Fruit fly (Drosophila melanogaster) whole organism, embryonic: ENCODE results near the gene Notum.

Source experiments
- Aef1 ChIP-seq: fragments of 200-800 bp; sonication (Bioruptor generic); IDR thresholded peaks from 3 replicates; pipeline ENCODE4 v1.3.6; 2022; ENCODE audit warnings: missing biosample characterization, missing genetic modification characterization
- BtbVII ChIP-seq: fragments of 200-800 bp; sonication (Bioruptor generic); optimal IDR thresholded peaks from 3 replicates; lab custom pipeline; 2017; ENCODE audit warnings: missing biosample characterization, mild to moderate bottlenecking, missing genetic modification characterization
- CG10147 ChIP-seq: fragments of 200-800 bp; sonication (Bioruptor generic); optimal IDR thresholded peaks from 2 replicates; lab custom pipeline; 2019; ENCODE audit warnings: missing biosample characterization, mild to moderate bottlenecking, missing genetic modification characterization, moderate library complexity
- CG10462 ChIP-seq: fragments of 200-800 bp; sonication (Bioruptor generic); optimal IDR thresholded peaks from 2 replicates; lab custom pipeline; 2016; ENCODE audit warnings: missing biosample characterization, missing genetic modification characterization
- CG13123 ChIP-seq: fragments of 200-800 bp; sonication (Bioruptor generic); optimal IDR thresholded peaks from 2 replicates; lab custom pipeline; 2016; ENCODE audit warnings: missing biosample characterization, missing genetic modification characterization
- CG13775 ChIP-seq: fragments of 200-800 bp; sonication (Bioruptor generic); optimal IDR thresholded peaks from 3 replicates; lab custom pipeline; 2017; ENCODE audit warnings: missing biosample characterization, mild to moderate bottlenecking, missing genetic modification characterization
- CG14014 ChIP-seq: fragments of 200-800 bp; sonication (Bioruptor generic); IDR thresholded peaks from 2 replicates; pipeline ENCODE4 v1.3.6; 2022; ENCODE audit warnings: missing biosample characterization, missing genetic modification characterization
- CG15011 ChIP-seq: fragments of 200-800 bp; sonication (Bioruptor generic); optimal IDR thresholded peaks from 3 replicates; lab custom pipeline; 2018; ENCODE audit warnings: missing biosample characterization, mild to moderate bottlenecking, missing genetic modification characterization
- CG15479 ChIP-seq: fragments of 200-800 bp; sonication (Bioruptor generic); optimal IDR thresholded peaks from 3 replicates; lab custom pipeline; 2019; ENCODE audit warnings: missing biosample characterization, mild to moderate bottlenecking, missing genetic modification characterization, moderate library complexity
- CG15514 ChIP-seq: fragments of 200-800 bp; sonication (Bioruptor generic); optimal IDR thresholded peaks from 3 replicates; lab custom pipeline; 2017; ENCODE audit warnings: missing biosample characterization, missing genetic modification characterization, mild to moderate bottlenecking, moderate library complexity, missing genetic modification reagents
- CG16815 ChIP-seq: fragments of 200-800 bp; sonication (Bioruptor generic); optimal IDR thresholded peaks from 3 replicates; lab custom pipeline; 2017; ENCODE audit warnings: missing biosample characterization, mild to moderate bottlenecking, missing genetic modification characterization
- CG17568 ChIP-seq: fragments of 200-800 bp; sonication (Bioruptor generic); optimal IDR thresholded peaks from 2 replicates; lab custom pipeline; 2018; ENCODE audit warnings: missing biosample characterization, mild to moderate bottlenecking, missing genetic modification characterization, moderate library complexity
- CG2678 ChIP-seq: fragments of 200-800 bp; sonication (Bioruptor generic); optimal IDR thresholded peaks from 3 replicates; lab custom pipeline; 2019; ENCODE audit warnings: missing biosample characterization, mild to moderate bottlenecking, missing genetic modification characterization, moderate library complexity
- CG4424 ChIP-seq: fragments of 200-800 bp; sonication (Bioruptor generic); optimal IDR thresholded peaks from 3 replicates; lab custom pipeline; 2016; ENCODE audit warnings: missing biosample characterization, missing genetic modification characterization
- CG7357 ChIP-seq: fragments of 200-800 bp; sonication (Bioruptor generic); IDR thresholded peaks from 3 replicates; pipeline ENCODE4 v1.3.6; 2022; ENCODE audit warnings: missing biosample characterization, missing genetic modification characterization
- CG9727 ChIP-seq: fragments of 200-800 bp; sonication (Bioruptor generic); optimal IDR thresholded peaks from 3 replicates; lab custom pipeline; 2017; ENCODE audit warnings: missing biosample characterization, mild to moderate bottlenecking, missing genetic modification characterization
- CG9876 ChIP-seq: fragments of 200-800 bp; sonication (Bioruptor generic); optimal IDR thresholded peaks from 2 replicates; lab custom pipeline; 2016; ENCODE audit warnings: missing biosample characterization, missing genetic modification characterization
- Dbx ChIP-seq: fragments of 200-800 bp; sonication (Bioruptor generic); IDR thresholded peaks from 3 replicates; pipeline ENCODE4 v1.3.6; 2022; ENCODE audit warnings: missing biosample characterization, missing genetic modification characterization
- Drgx ChIP-seq: fragments of 200-800 bp; sonication (Bioruptor generic); IDR thresholded peaks from 2 replicates; pipeline ENCODE4 v1.3.6; 2022; ENCODE audit warnings: missing biosample characterization, missing genetic modification characterization
- Lpt ChIP-seq: fragments of >200 bp; optimal IDR thresholded peaks from 2 replicates; lab custom pipeline; 2018; ENCODE audit warnings: missing biosample characterization, missing genetic modification characterization
- Mes4 ChIP-seq: fragments of 200-800 bp; sonication (Bioruptor generic); optimal IDR thresholded peaks from 2 replicates; lab custom pipeline; 2016; ENCODE audit warnings: missing biosample characterization, missing genetic modification characterization
- Nf-YC ChIP-seq: fragments of 200-800 bp; optimal IDR thresholded peaks from 3 replicates; lab custom pipeline; 2019; ENCODE audit warnings: missing biosample characterization, mild to moderate bottlenecking, missing genetic modification characterization, moderate library complexity
- NfI ChIP-seq: fragments of 200-800 bp; sonication (Bioruptor generic); optimal IDR thresholded peaks from 3 replicates; lab custom pipeline; 2018; ENCODE audit warnings: missing biosample characterization, mild to moderate bottlenecking, missing genetic modification characterization, moderate library complexity
- Oli ChIP-seq: fragments of 200-800 bp; sonication (Bioruptor generic); optimal IDR thresholded peaks from 2 replicates; lab custom pipeline; 2018; ENCODE audit warnings: missing biosample characterization, mild to moderate bottlenecking, missing genetic modification characterization, moderate library complexity
- Sox102F ChIP-seq: fragments of 200-800 bp; sonication (Bioruptor generic); optimal IDR thresholded peaks from 2 replicates; lab custom pipeline; 2018; ENCODE audit warnings: missing biosample characterization, mild to moderate bottlenecking, missing genetic modification characterization, moderate library complexity
- Sry-β ChIP-seq: fragments of 200-800 bp; sonication (Bioruptor generic); optimal IDR thresholded peaks from 2 replicates; lab custom pipeline; 2018; ENCODE audit warnings: missing biosample characterization, mild to moderate bottlenecking, missing genetic modification characterization, moderate library complexity
- bsh ChIP-seq, 2 experiments: fragments of 200-800 bp; sonication (Bioruptor generic); optimal IDR thresholded peaks; 2 replicates each; lab custom pipeline; 2017 to 2018; ENCODE audit warnings: mild to moderate bottlenecking in 2 of 2, missing biosample characterization in 2 of 2, missing genetic modification characterization in 2 of 2, moderate library complexity in 1 of 2
- chif ChIP-seq, 2 experiments: fragments of 200-800 bp; sonication (Bioruptor generic); optimal IDR thresholded peaks; 3 replicates each; lab custom pipeline; 2016; ENCODE audit warnings: missing biosample characterization in 2 of 2, missing genetic modification characterization in 2 of 2
- chn ChIP-seq: fragments of 200-800 bp; sonication (Bioruptor generic); optimal IDR thresholded peaks from 2 replicates; lab custom pipeline; 2016; ENCODE audit warnings: missing biosample characterization, missing genetic modification characterization
- corto ChIP-seq: fragments of 200-800 bp; sonication (Bioruptor generic); optimal IDR thresholded peaks from 2 replicates; lab custom pipeline; 2016; ENCODE audit warnings: missing biosample characterization, mild to moderate bottlenecking, missing genetic modification characterization, moderate library complexity
- dpn ChIP-seq, 2 experiments: fragments of 200-800 bp; sonication (Bioruptor generic); optimal IDR thresholded peaks; 3 replicates each; lab custom pipeline; 2016; ENCODE audit warnings: missing biosample characterization in 2 of 2, missing genetic modification characterization in 2 of 2
- dysf ChIP-seq: fragments of 200-800 bp; sonication (Bioruptor generic); IDR thresholded peaks from 3 replicates; pipeline ENCODE4 v1.3.6; 2022; ENCODE audit warnings: missing biosample characterization, missing genetic modification characterization
- esg ChIP-seq: fragments of 200-800 bp; sonication (Bioruptor generic); conservative IDR thresholded peaks from 2 replicates; pipeline ENCODE4 v1.3.6; 2022; ENCODE audit warnings: missing biosample characterization, missing genetic modification characterization
- gsb ChIP-seq: fragments of 200-800 bp; sonication (Bioruptor generic); IDR thresholded peaks from 2 replicates; pipeline ENCODE4 v1.3.6; 2022; ENCODE audit warnings: missing biosample characterization, missing genetic modification characterization
- klu ChIP-seq: fragments of 200-800 bp; sonication (Bioruptor generic); IDR thresholded peaks from 2 replicates; pipeline ENCODE4 v1.3.6; 2022; ENCODE audit warnings: missing biosample characterization, missing genetic modification characterization
- mld ChIP-seq: fragments of 200-800 bp; sonication (Bioruptor generic); IDR thresholded peaks from 3 replicates; pipeline ENCODE4 v1.3.6; 2022; ENCODE audit warnings: missing biosample characterization, missing genetic modification characterization; ENCODE audit not compliant: partially characterized antibody
- p53 ChIP-seq: fragments of 200-800 bp; sonication (Bioruptor generic); optimal IDR thresholded peaks from 2 replicates; lab custom pipeline; 2016; ENCODE audit warnings: missing biosample characterization, missing genetic modification characterization
- pan ChIP-seq, 4 experiments: fragments of >200 bp in 3 of 4; fragments of 200-800 bp in 1 of 4; sonication (Bioruptor generic) in 1 of 4; optimal IDR thresholded peaks in 3 of 4; IDR thresholded peaks in 1 of 4; 2 replicates each; pipeline versions ENCODE4 v1.3.6 to Lab custom; 2017 to 2022; ENCODE audit warnings: missing biosample characterization in 2 of 4, missing genetic modification characterization in 2 of 4, mixed read lengths in 1 of 4
- phol ChIP-seq: fragments of 200-800 bp; sonication (Bioruptor generic); optimal IDR thresholded peaks from 3 replicates; lab custom pipeline; 2018; ENCODE audit warnings: missing biosample characterization, mild to moderate bottlenecking, missing genetic modification characterization, moderate library complexity
- psq ChIP-seq: fragments of 200-800 bp; sonication (Bioruptor generic); optimal IDR thresholded peaks from 2 replicates; lab custom pipeline; 2017; ENCODE audit warnings: missing biosample characterization, missing genetic modification characterization
- rib ChIP-seq: fragments of 200-800 bp; sonication (Bioruptor generic); IDR thresholded peaks from 2 replicates; pipeline ENCODE4 v1.3.6; 2022; ENCODE audit warnings: missing biosample characterization, missing genetic modification characterization
- sd ChIP-seq: fragments of 200-800 bp; sonication (Bioruptor generic); optimal IDR thresholded peaks from 3 replicates; lab custom pipeline; 2018; ENCODE audit warnings: missing biosample characterization, mild to moderate bottlenecking, missing genetic modification characterization, moderate library complexity
- sens ChIP-seq: fragments of 200-800 bp; sonication (Bioruptor generic); peaks from one replicate; lab custom pipeline; 2016; ENCODE audit warnings: missing biosample characterization, missing genetic modification characterization
- sens-2 ChIP-seq: fragments of 200-800 bp; sonication (Bioruptor generic); IDR thresholded peaks from 2 replicates; pipeline ENCODE4 v1.3.6; 2022; ENCODE audit warnings: missing biosample characterization, missing genetic modification characterization
- slp2 ChIP-seq: fragments of 200-800 bp; sonication (Bioruptor generic); optimal IDR thresholded peaks from 2 replicates; lab custom pipeline; 2016; ENCODE audit warnings: missing biosample characterization, missing genetic modification characterization
- trem ChIP-seq: fragments of 200-800 bp; optimal IDR thresholded peaks from 3 replicates; lab custom pipeline; 2019; ENCODE audit warnings: missing biosample characterization, mild to moderate bottlenecking, missing genetic modification characterization, moderate library complexity
- twi ChIP-seq: fragments of 200-800 bp; optimal IDR thresholded peaks from 2 replicates; lab custom pipeline; 2019; ENCODE audit warnings: missing biosample characterization, mild to moderate bottlenecking, missing genetic modification characterization, moderate library complexity
- zen ChIP-seq: fragments of 200-800 bp; sonication (Bioruptor generic); optimal IDR thresholded peaks from 3 replicates; lab custom pipeline; 2018; ENCODE audit warnings: missing biosample characterization, mild to moderate bottlenecking, missing genetic modification characterization, moderate library complexity

Notum gene

DNA sequence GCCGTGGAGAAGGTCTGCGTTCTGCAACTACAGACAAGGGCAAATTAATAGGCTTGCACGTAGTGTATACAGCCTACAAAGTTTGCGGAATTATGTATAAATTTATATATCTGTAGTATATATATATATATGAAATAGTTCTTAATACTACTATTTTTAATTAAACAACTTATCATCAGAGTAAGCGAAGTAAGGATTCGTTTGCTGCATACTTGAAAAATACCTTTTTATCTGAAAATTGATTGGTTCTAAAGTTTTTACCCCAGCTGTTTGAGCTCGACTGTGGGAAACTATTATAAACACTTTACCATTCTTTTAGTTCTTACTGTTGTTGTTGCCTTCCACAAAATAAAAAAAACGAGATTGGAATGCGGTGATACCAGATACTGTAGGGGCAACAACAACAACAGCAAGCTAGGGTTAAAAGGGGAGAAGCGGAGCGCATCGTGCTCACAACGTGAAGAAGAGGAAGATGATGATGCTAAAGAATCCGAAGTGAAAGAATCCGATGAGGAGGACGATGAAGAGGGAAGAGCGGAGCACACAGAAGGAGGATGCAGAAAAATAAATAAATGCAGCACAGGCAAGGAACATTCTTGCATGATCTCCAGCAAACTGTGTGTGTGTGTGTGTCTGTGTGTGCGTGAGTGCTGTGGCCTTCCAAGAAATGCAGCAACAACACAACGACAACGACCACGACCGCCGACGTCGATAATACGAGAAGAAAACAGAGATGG, 19.9 kb downstream of the Notum start (continued):
- peak; percentile 34 for TF ChIP-seq CG4424
- TF ChIP-seq klu (GFP tag; lab: Robert Waterston, UW) = no peak
- TF ChIP-seq Lpt (GFP tag; lab: Kevin White, UChicago) = no peak
- peak; percentile 15; the same call in 1 of the 2 replicates for TF ChIP-seq CG14014 (GFP tag; lab: Robert Waterston, UW)
- TF ChIP-seq Oli (tag; lab: Kevin White, UChicago) = peak; percentile 69
- no peak for TF ChIP-seq Sry-β (GFP tag; lab: Kevin White, UChicago)
- TF ChIP-seq sens = peak; percentile 62
- peak; percentile 54 for TF ChIP-seq phol (tag; lab: Kevin White, UChicago)
- TF ChIP-seq CG16815 (GFP tag; lab: Kevin White, UChicago) = peak; percentile 24
- TF ChIP-seq Sox102F (GFP tag; lab: Kevin White, UChicago) = peak; percentile 49
- no peak for TF ChIP-seq CG9876
- peak; percentile 66 for TF ChIP-seq BtbVII (GFP tag; lab: Kevin White, UChicago)
- peak; percentile 40 for TF ChIP-seq CG13775 (GFP tag; lab: Kevin White, UChicago)
- peak; percentile 20; the same call in 1 of the 2 replicates for TF ChIP-seq esg
- peak; percentile 44 for TF ChIP-seq CG15479 (GFP tag; lab: Kevin White, UChicago)
- TF ChIP-seq rib (GFP tag; lab: Robert Waterston, UW) = peak; percentile 24; the same call in 1 of the 2 replicates
- peak; percentile 74 to 81 for TF ChIP-seq bsh (GFP tag; optimal IDR thresholded peaks at IDR 0.05; lab: Kevin White, UChicago)
- TF ChIP-seq Drgx (GFP tag; lab: Robert Waterston, UW) = peak; percentile 73
- no peak for TF ChIP-seq Dbx
- TF ChIP-seq CG15514 = no peak
- TF ChIP-seq CG2678 (tag; lab: Kevin White, UChicago) = peak; percentile 66
- peak; percentile 34 for TF ChIP-seq Nf-YC
- peak in 1 of 2 experiments; percentile 21 for TF ChIP-seq dpn (GFP tag; optimal IDR thresholded peaks at IDR 0.05; lab: Kevin White, UChicago)
- TF ChIP-seq slp2 (GFP tag; lab: Kevin White, UChicago) = no peak
- no peak for TF ChIP-seq sens-2 (GFP tag; lab: Robert Waterston, UW)
- TF ChIP-seq NfI (GFP tag; lab: Kevin White, UChicago) = peak; percentile 3

DNA sequence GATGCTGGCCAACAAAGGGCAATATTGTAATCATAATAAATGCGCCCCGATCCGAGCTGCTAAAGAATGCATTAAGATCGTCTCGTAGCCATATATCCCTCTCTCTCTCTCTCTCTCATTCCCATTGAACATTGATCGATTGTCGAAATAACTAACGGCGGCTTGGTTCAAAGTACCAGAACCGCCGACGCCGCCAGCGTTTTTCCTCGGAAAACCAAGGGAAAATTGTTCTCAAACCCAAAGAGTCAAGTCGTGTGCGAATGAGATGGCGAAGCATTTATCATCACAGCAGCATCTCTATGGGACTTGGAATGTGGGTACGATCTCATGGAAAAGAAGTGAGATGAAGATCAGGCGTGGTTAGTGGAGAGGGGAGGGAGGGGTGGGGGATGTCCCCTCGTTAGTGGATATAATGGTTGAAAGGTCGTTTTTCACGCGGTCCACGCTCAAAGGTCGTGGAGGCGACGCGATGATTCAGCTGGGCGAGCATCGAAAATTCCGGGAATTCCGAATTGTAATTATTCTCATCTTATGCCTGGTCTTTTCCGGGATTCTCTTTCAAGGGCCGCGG, 20.6 kb downstream of the Notum start:
- TF ChIP-seq CG17568 (no peak), CG15011 (no peak), psq (GFP tag; lab: Kevin White, UChicago) (no peak), dysf (no peak), gsb (no peak), pan (optimal IDR thresholded peaks at IDR 0.05; lab: Kevin White, UChicago) (peak in 1 of 2 experiments; percentile 54), pan (GFP tag; optimal IDR thresholded peaks at IDR 0.05 in 1 of 2, IDR thresholded peaks at IDR 0.05 in 1 of 2) (no peak), CG7357 (no peak), CG10147 (GFP tag; lab: Kevin White, UChicago) (no peak), CG9727 (no peak), chn (no peak), mld (GFP tag; lab: Robert Waterston, UW) (no peak), Aef1 (GFP tag; lab: Robert Waterston, UW) (no peak), CG15514 (no peak), zen (tag; lab: Kevin White, UChicago) (peak; percentile 63), CG13123 (GFP tag; lab: Kevin White, UChicago) (no peak), Mes4 (GFP tag; lab: Kevin White, UChicago) (no peak), Sox102F (GFP tag; lab: Kevin White, UChicago) (no peak), twi (peak; percentile 11), p53 (GFP tag; lab: Kevin White, UChicago) (no peak), Oli (tag; lab: Kevin White, UChicago) (no peak), corto (GFP tag; lab: Kevin White, UChicago) (no peak), chif (GFP tag; optimal IDR thresholded peaks at IDR 0.05; lab: Kevin White, UChicago) (no peak), sd (tag; lab: Kevin White, UChicago) (peak; percentile 69), CG10462 (no peak), trem (tag; lab: Kevin White, UChicago) (no peak)
